Worm (Caenorhabditis elegans) whole organism, late embryonic: ENCODE measurements around the gene C54D10.3.
"Not testable (repeated sequence)": the region's sequence is repeated elsewhere in the genome, so short reads cannot be mapped to it uniquely, and the experiment has no call there.

Experiments
- C08G9.2 ChIP-seq: sonication (generic microtip); optimal IDR thresholded peaks from 2 replicates; lab custom pipeline; 2016; ENCODE audit warnings: mild to moderate bottlenecking, missing genetic modification characterization, moderate library complexity, missing compliant biosample characterization
- Y22D7AL.16 ChIP-seq: sonication (generic microtip); optimal IDR thresholded peaks from 2 replicates; lab custom pipeline; 2016; ENCODE audit warnings: missing genetic modification characterization, missing compliant biosample characterization
- ahr-1 ChIP-seq: sonication (generic microtip); optimal IDR thresholded peaks from 2 replicates; lab custom pipeline; 2016; ENCODE audit warnings: missing genetic modification characterization, missing compliant biosample characterization
- ama-1 ChIP-seq: fragments of 150-350 bp; optimal IDR thresholded peaks from 2 replicates; lab custom pipeline; 2014
- ceh-14 ChIP-seq: sonication (generic microtip); optimal IDR thresholded peaks from 2 replicates; lab custom pipeline; 2016; ENCODE audit warnings: missing genotype, missing genetic modification characterization, missing compliant biosample characterization
- ceh-19 ChIP-seq: fragments of 200-800 bp; sonication (Bioruptor generic); optimal IDR thresholded peaks from 2 replicates; lab custom pipeline; 2018; ENCODE audit warnings: mild to moderate bottlenecking, missing genetic modification characterization, missing compliant biosample characterization
- ceh-2 ChIP-seq: sonication (generic microtip); optimal IDR thresholded peaks from 2 replicates; lab custom pipeline; 2016; ENCODE audit warnings: missing genotype, missing genetic modification characterization, missing compliant biosample characterization
- ceh-24 ChIP-seq: sonication (generic microtip); optimal IDR thresholded peaks from 2 replicates; lab custom pipeline; 2016; ENCODE audit warnings: mild to moderate bottlenecking, missing genetic modification characterization, missing compliant biosample characterization
- ceh-30 ChIP-seq: fragments of 150-350 bp; optimal IDR thresholded peaks from 2 replicates; lab custom pipeline; 2014; ENCODE audit warnings: missing biosample characterization, missing genetic modification characterization
- ceh-34 ChIP-seq: sonication (generic microtip); optimal IDR thresholded peaks from 2 replicates; lab custom pipeline; 2016; ENCODE audit warnings: mild to moderate bottlenecking, missing genetic modification characterization, missing compliant biosample characterization
- ceh-9 ChIP-seq: sonication (generic microtip); optimal IDR thresholded peaks from 2 replicates; lab custom pipeline; 2016; ENCODE audit warnings: mild to moderate bottlenecking, missing genetic modification characterization, inconsistent platforms, missing compliant biosample characterization
- dmd-4 ChIP-seq: sonication (generic microtip); optimal IDR thresholded peaks from 2 replicates; lab custom pipeline; 2016; ENCODE audit warnings: borderline replicate concordance, missing genetic modification characterization, missing compliant biosample characterization
- eyg-1 ChIP-seq: sonication (generic microtip); optimal IDR thresholded peaks from 2 replicates; lab custom pipeline; 2016; ENCODE audit warnings: missing genotype, missing genetic modification characterization, missing compliant biosample characterization
- fkh-6 ChIP-seq: sonication (generic microtip); optimal IDR thresholded peaks from 2 replicates; lab custom pipeline; 2016; ENCODE audit warnings: missing genetic modification characterization, missing compliant biosample characterization
- gmeb-2 ChIP-seq: sonication (generic microtip); optimal IDR thresholded peaks from 2 replicates; lab custom pipeline; 2016; ENCODE audit warnings: missing genetic modification characterization, inconsistent platforms, missing compliant biosample characterization
- hlh-13 ChIP-seq: fragments of 200-800 bp; sonication (Bioruptor generic); optimal IDR thresholded peaks from 2 replicates; lab custom pipeline; 2018; ENCODE audit warnings: mild to moderate bottlenecking, missing genetic modification characterization, missing compliant biosample characterization
- hlh-6 ChIP-seq: sonication (generic microtip); optimal IDR thresholded peaks from 2 replicates; lab custom pipeline; 2016; ENCODE audit warnings: missing genotype, missing genetic modification characterization, missing compliant biosample characterization
- mec-3 ChIP-seq: sonication (generic microtip); optimal IDR thresholded peaks from 2 replicates; lab custom pipeline; 2016; ENCODE audit warnings: borderline replicate concordance, missing genetic modification characterization, missing compliant biosample characterization
- nfya-1 ChIP-seq: sonication (generic microtip); optimal IDR thresholded peaks from 2 replicates; lab custom pipeline; 2017; ENCODE audit warnings: missing genetic modification characterization, mild to moderate bottlenecking, missing compliant biosample characterization, antibody characterized with exemption, moderate library complexity
- nhr-11 ChIP-seq: fragments of 150-350 bp; optimal IDR thresholded peaks from 2 replicates; lab custom pipeline; 2014; ENCODE audit warnings: missing biosample characterization, missing genetic modification characterization
- nhr-232 ChIP-seq: sonication (generic microtip); optimal IDR thresholded peaks from 2 replicates; lab custom pipeline; 2016; ENCODE audit warnings: missing genetic modification characterization, missing compliant biosample characterization
- npax-4 ChIP-seq: sonication (generic microtip); optimal IDR thresholded peaks from 2 replicates; lab custom pipeline; 2016; ENCODE audit warnings: missing genetic modification characterization, missing compliant biosample characterization
- odd-2 ChIP-seq: sonication (generic microtip); optimal IDR thresholded peaks from 2 replicates; lab custom pipeline; 2017; ENCODE audit warnings: antibody characterized with exemption, mild to moderate bottlenecking, missing genetic modification characterization, missing compliant biosample characterization
- pag-3 ChIP-seq: sonication (generic microtip); optimal IDR thresholded peaks from 2 replicates; lab custom pipeline; 2016; ENCODE audit warnings: missing compliant biosample characterization, missing genetic modification characterization, borderline replicate concordance
- pax-1 ChIP-seq: fragments of 150-350 bp; optimal IDR thresholded peaks from 2 replicates; lab custom pipeline; 2014; ENCODE audit warnings: missing biosample characterization, missing genetic modification characterization
- pros-1 ChIP-seq: fragments of 150-350 bp; optimal IDR thresholded peaks from 2 replicates; lab custom pipeline; 2014; ENCODE audit warnings: missing biosample characterization, missing genetic modification reagents, missing genetic modification characterization
- sdc-2 ChIP-seq: sonication (generic microtip); optimal IDR thresholded peaks from 2 replicates; lab custom pipeline; 2016; ENCODE audit warnings: missing genotype, missing genetic modification characterization, missing compliant biosample characterization
- syd-9 ChIP-seq: sonication (generic microtip); optimal IDR thresholded peaks from 2 replicates; lab custom pipeline; 2016; ENCODE audit warnings: mild to moderate bottlenecking, missing genetic modification characterization, moderate library complexity, missing compliant biosample characterization
- tbx-2 ChIP-seq: sonication (generic microtip); optimal IDR thresholded peaks from 2 replicates; lab custom pipeline; 2016; ENCODE audit warnings: missing genetic modification characterization, missing compliant biosample characterization
- ttx-3 ChIP-seq: sonication (generic microtip); optimal IDR thresholded peaks from 2 replicates; lab custom pipeline; 2016; ENCODE audit warnings: missing genetic modification reagents, missing genetic modification characterization, missing compliant biosample characterization
- unc-3 ChIP-seq, 2 experiments: fragments of 200-800 bp in 1 of 2; sonication (Bioruptor generic) in 1 of 2; sonication (generic microtip) in 1 of 2; conservative IDR thresholded peaks in 1 of 2; optimal IDR thresholded peaks in 1 of 2; 2 replicates each; pipeline versions ENCODE4 v1.3.6 to Lab custom; 2016 to 2022; ENCODE audit warnings: missing compliant biosample characterization in 2 of 2, missing genetic modification characterization in 2 of 2, missing genetic modification reagents in 1 of 2
- unc-42 ChIP-seq: sonication (generic microtip); optimal IDR thresholded peaks from 2 replicates; lab custom pipeline; 2016; ENCODE audit warnings: missing genotype, missing genetic modification characterization, missing compliant biosample characterization
- unc-86 ChIP-seq: sonication (generic microtip); optimal IDR thresholded peaks from 2 replicates; lab custom pipeline; 2016; ENCODE audit warnings: missing genetic modification characterization, missing compliant biosample characterization
- zip-5 ChIP-seq: sonication (generic microtip); optimal IDR thresholded peaks from 2 replicates; lab custom pipeline; 2016; ENCODE audit warnings: missing genetic modification characterization, missing compliant biosample characterization
- ztf-16 ChIP-seq: sonication (generic microtip); optimal IDR thresholded peaks from 2 replicates; lab custom pipeline; 2017; ENCODE audit warnings: missing genetic modification characterization, missing compliant biosample characterization

The C54D10.3 gene

ce11 chrV:12418292-12418691 is at the start of gene C54D10.3:
C54D10.3 (plus strand) TSS chrV:12418592.
- TF ChIP-seq zip-5 (no peak), nhr-11 (tag; lab: Kevin White, UChicago) (no peak), hlh-6 (tag; lab: Kevin White, UChicago) (no peak), ceh-9 (tag; lab: Kevin White, UChicago) (no peak), ahr-1 (no peak), unc-3 (GFP tag; conservative IDR thresholded peaks at IDR 0.05; lab: Robert Waterston, UW) (no peak), unc-3 (tag; optimal IDR thresholded peaks at IDR 0.05; lab: Kevin White, UChicago) (no peak), tbx-2 (no peak), eyg-1 (tag; lab: Kevin White, UChicago) (no peak), pag-3 (tag; lab: Kevin White, UChicago) (no peak), nfya-1 (no peak), hlh-13 (GFP tag; lab: Kevin White, UChicago) (no peak)

DNA sequence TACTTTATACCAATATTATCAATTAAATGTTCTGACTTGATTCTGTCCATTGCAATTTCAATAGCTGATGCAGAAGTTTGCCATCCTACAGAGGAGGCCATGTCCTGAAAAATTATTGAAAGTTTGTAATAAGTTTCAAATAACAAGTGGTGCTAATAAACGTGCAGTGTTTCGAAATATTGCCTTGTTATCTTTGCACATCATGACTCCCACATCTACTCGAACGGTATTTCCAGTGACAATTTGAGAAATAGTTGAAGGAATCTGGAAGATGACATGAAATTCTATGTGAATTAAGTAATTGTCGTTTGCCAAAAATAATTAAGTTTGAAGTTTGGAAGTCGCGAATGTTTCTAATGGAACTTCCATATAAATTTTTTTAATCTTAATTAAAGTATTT is 49.0 kb upstream of the C54D10.3 start, which contains the start of gene gcy-13:
Gene gcy-13, minus strand, starts transcription at position 101 of the 400 bp plus-strand sequence.
- TF ChIP-seq ahr-1 (no peak), ceh-30 (tag; lab: Kevin White, UChicago) (no peak), nfya-1 (no peak), pax-1 (tag; lab: Kevin White, UChicago) (no peak), Y22D7AL.16 (tag; lab: Kevin White, UChicago) (no peak), nhr-11 (tag; lab: Kevin White, UChicago) (no peak), C08G9.2 (tag; lab: Kevin White, UChicago) (no peak), mec-3 (no peak), eyg-1 (tag; lab: Kevin White, UChicago) (no peak), npax-4 (no peak), ceh-2 (tag; lab: Kevin White, UChicago) (no peak)
- TF ChIP-seq, all 69 proteins: peak for 0

ce11 chrV:12371386-12371785 is 47.0 kb upstream of the C54D10.3 start, which contains the start of gene F23H12.7:
F23H12.7 (plus strand) TSS chrV:12371686.
- TF ChIP-seq zip-5 = no peak
- no peak for TF ChIP-seq ceh-14 (tag; lab: Kevin White, UChicago)
- no peak for TF ChIP-seq unc-3 (GFP tag; conservative IDR thresholded peaks at IDR 0.05; lab: Robert Waterston, UW)
- TF ChIP-seq unc-3 (tag; optimal IDR thresholded peaks at IDR 0.05; lab: Kevin White, UChicago) = no peak
- TF ChIP-seq ama-1 (lab: Kevin White, UChicago) = no peak
- no peak for TF ChIP-seq sdc-2 (tag; lab: Kevin White, UChicago)
- TF ChIP-seq pros-1 = no peak
- TF ChIP-seq ceh-2 (tag; lab: Kevin White, UChicago) = no peak
- no peak for TF ChIP-seq ttx-3 (tag; lab: Kevin White, UChicago)
- no peak for TF ChIP-seq ztf-16 (tag; lab: Kevin White, UChicago)
- TF ChIP-seq pax-1 (tag; lab: Kevin White, UChicago) = no peak
- no peak for TF ChIP-seq gmeb-2 (tag; lab: Kevin White, UChicago)
- no peak for TF ChIP-seq unc-42 (tag; lab: Kevin White, UChicago)
- no peak for TF ChIP-seq npax-4
- no peak for TF ChIP-seq ceh-19 (GFP tag; lab: Kevin White, UChicago)
- no peak for TF ChIP-seq fkh-6 (tag; lab: Kevin White, UChicago)
- no peak for TF ChIP-seq syd-9
- no peak for TF ChIP-seq odd-2 (tag; lab: Kevin White, UChicago)
- no peak for TF ChIP-seq nhr-232 (tag; lab: Kevin White, UChicago)
- no peak for TF ChIP-seq ceh-24 (tag; lab: Kevin White, UChicago)
- TF ChIP-seq nhr-11 (tag; lab: Kevin White, UChicago) = no peak

DNA sequence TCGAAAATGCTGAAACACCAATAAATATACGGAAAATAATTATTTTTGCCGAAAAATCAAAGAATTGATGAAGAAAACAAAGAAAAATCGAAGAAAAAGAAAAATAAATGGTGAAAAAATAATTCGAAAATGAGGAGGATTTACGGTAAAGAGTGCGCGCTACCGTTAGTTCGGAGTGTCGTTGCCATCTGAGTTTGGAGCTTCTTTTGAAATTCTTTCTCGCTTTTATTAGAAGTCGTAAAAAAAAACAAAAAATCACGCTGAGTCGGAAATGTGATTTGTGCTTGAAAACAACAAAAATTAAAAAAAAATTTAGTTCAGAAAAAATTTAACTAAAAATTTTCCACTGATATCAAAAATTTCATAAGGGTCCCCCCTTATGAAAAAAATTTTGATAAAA is 44.1 kb upstream of the C54D10.3 start, which contains the start of gene F23H12.10:
Gene F23H12.10, minus strand, starts transcription at position 12 of the 400 bp plus-strand sequence.
- TF ChIP-seq dmd-4, unc-86, ceh-34 (tag; lab: Kevin White, UChicago): not testable (repeated sequence)
